Worm (Caenorhabditis elegans) whole organism, L2 larva: ENCODE data around the gene K09E4.3.

ENCODE experiments used
- ama-1 ChIP-seq: fragments of 150-350 bp; optimal IDR thresholded peaks from 2 replicates; lab custom pipeline; 2018; ENCODE audit warnings: inconsistent platforms
- elt-1 ChIP-seq: fragments of 150-350 bp; optimal IDR thresholded peaks from 2 replicates; lab custom pipeline; 2014; ENCODE audit warnings: missing biosample characterization, missing genetic modification characterization
- nhr-237 ChIP-seq: fragments of 150-350 bp; optimal IDR thresholded peaks from 2 replicates; lab custom pipeline; 2014; ENCODE audit warnings: missing biosample characterization, missing genetic modification characterization
- zag-1 ChIP-seq: fragments of 150-350 bp; optimal IDR thresholded peaks from 2 replicates; lab custom pipeline; 2014; ENCODE audit warnings: missing biosample characterization, missing genetic modification characterization

DNA sequence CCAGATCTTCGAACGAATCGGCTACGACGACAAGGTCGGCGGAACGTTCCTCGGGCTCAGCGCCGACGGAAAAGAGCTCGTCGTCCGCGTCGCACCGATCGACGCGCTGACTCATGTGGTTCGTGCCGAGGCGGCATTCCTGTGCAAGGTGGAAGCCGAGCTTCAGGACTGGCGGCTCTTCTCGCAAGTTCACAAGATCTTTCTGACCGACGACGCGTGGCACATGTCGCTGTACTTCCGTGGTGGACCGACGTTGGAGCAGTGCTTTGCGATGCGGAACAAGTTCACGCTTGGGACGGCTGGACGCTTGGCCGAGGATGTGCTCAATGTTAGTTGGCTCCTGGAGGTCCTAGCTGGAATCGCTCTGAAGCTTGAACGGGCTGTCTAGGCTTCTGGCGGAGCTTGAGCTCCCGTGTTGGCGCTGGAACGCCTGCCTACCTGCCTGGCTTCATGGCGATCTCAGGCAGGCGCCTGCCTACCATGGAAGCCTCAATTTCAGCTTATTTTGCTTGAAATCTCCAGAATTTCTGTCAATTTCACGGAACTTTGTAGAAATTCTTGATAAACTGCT lies 12.2 kb upstream of the K09E4.3 start:
- TF ChIP-seq nhr-237 (tag; lab: Kevin White, UChicago): no peak
- no peak for TF ChIP-seq zag-1 (tag; lab: Kevin White, UChicago)
- TF ChIP-seq elt-1 (tag; lab: Kevin White, UChicago): no peak
- no peak for TF ChIP-seq ama-1
